Fruit fly (Drosophila melanogaster) whole organism, prepupa: ENCODE results near the gene CG33128.

Experiments
- CG10669 ChIP-seq: fragments of 200-800 bp; sonication (Bioruptor generic); optimal IDR thresholded peaks from 3 replicates; lab custom pipeline; 2018; ENCODE audit warnings: missing biosample characterization, mild to moderate bottlenecking, missing genetic modification characterization, moderate library complexity
- CG11762 ChIP-seq: fragments of 200-800 bp; sonication (Bioruptor generic); optimal IDR thresholded peaks from 3 replicates; lab custom pipeline; 2016; ENCODE audit warnings: missing biosample characterization, missing genetic modification characterization; ENCODE audit not compliant: insufficient read depth
- CG11902 ChIP-seq: fragments of 200-800 bp; sonication (Bioruptor generic); optimal IDR thresholded peaks from 3 replicates; lab custom pipeline; 2016; ENCODE audit warnings: missing biosample characterization, missing genetic modification characterization
- CG15336 ChIP-seq: fragments of 200-800 bp; sonication (Bioruptor generic); IDR thresholded peaks from 2 replicates; pipeline ENCODE4 v1.3.6; 2022; ENCODE audit warnings: missing biosample characterization, missing genetic modification characterization
- CG3032 ChIP-seq: fragments of 200-800 bp; optimal IDR thresholded peaks from 2 replicates; lab custom pipeline; 2019; ENCODE audit warnings: missing biosample characterization, mild to moderate bottlenecking, missing genetic modification characterization, moderate library complexity
- CG32006 ChIP-seq: fragments of 200-800 bp; sonication (Bioruptor generic); optimal IDR thresholded peaks from 3 replicates; lab custom pipeline; 2017; ENCODE audit warnings: missing biosample characterization, mild to moderate bottlenecking, missing genetic modification characterization
- CG34406 ChIP-seq: fragments of 200-800 bp; sonication (Bioruptor generic); optimal IDR thresholded peaks from 3 replicates; lab custom pipeline; 2016; ENCODE audit warnings: missing biosample characterization, missing genetic modification characterization
- CG3919 ChIP-seq: fragments of 200-800 bp; sonication (Bioruptor generic); optimal IDR thresholded peaks from 3 replicates; lab custom pipeline; 2016; ENCODE audit warnings: missing biosample characterization, missing genetic modification characterization
- CG6163 ChIP-seq: fragments of 200-800 bp; sonication (Bioruptor generic); IDR thresholded peaks from 3 replicates; pipeline ENCODE4 v1.3.6; 2022; ENCODE audit warnings: missing biosample characterization, missing genetic modification characterization
- CG6854 ChIP-seq: fragments of 200-800 bp; sonication (Bioruptor generic); optimal IDR thresholded peaks from 2 replicates; lab custom pipeline; 2017; ENCODE audit warnings: missing biosample characterization, mild to moderate bottlenecking, missing genetic modification characterization
- CG7368 ChIP-seq: fragments of 200-800 bp; sonication (Bioruptor generic); optimal IDR thresholded peaks from 3 replicates; lab custom pipeline; 2016; ENCODE audit warnings: missing biosample characterization, missing genetic modification characterization
- CG8319 ChIP-seq: fragments of 200-800 bp; sonication (Bioruptor generic); optimal IDR thresholded peaks from 3 replicates; lab custom pipeline; 2016; ENCODE audit warnings: missing biosample characterization, missing genetic modification characterization
- CG8632 ChIP-seq: fragments of 200-800 bp; sonication (Bioruptor generic); optimal IDR thresholded peaks from 3 replicates; lab custom pipeline; 2016; ENCODE audit warnings: missing biosample characterization, missing genetic modification characterization
- CG9139 ChIP-seq: fragments of 200-800 bp; sonication (Bioruptor generic); optimal IDR thresholded peaks from 3 replicates; lab custom pipeline; 2017; ENCODE audit warnings: missing biosample characterization, mild to moderate bottlenecking, missing genetic modification characterization
- Eip75B ChIP-seq: fragments of 200-800 bp; sonication (Bioruptor generic); optimal IDR thresholded peaks from 3 replicates; lab custom pipeline; 2016; ENCODE audit warnings: missing biosample characterization, missing genetic modification characterization
- Eip78C ChIP-seq: fragments of 200-800 bp; sonication (Bioruptor generic); peaks from one replicate; lab custom pipeline; 2016; ENCODE audit warnings: missing biosample characterization, missing genetic modification characterization
- Eip93F ChIP-seq: fragments of 200-800 bp; sonication (Bioruptor generic); optimal IDR thresholded peaks from 2 replicates; lab custom pipeline; 2016; ENCODE audit warnings: missing biosample characterization, mild to moderate bottlenecking, missing genetic modification characterization
- Ets21C ChIP-seq: fragments of 200-800 bp; sonication (Bioruptor generic); optimal IDR thresholded peaks from 3 replicates; lab custom pipeline; 2016; ENCODE audit warnings: missing biosample characterization, missing genetic modification characterization
- Ets96B ChIP-seq: fragments of 200-800 bp; optimal IDR thresholded peaks from 2 replicates; lab custom pipeline; 2019; ENCODE audit warnings: missing biosample characterization, mild to moderate bottlenecking, missing genetic modification characterization, moderate library complexity
- Hr39 ChIP-seq: fragments of 200-800 bp; sonication (Bioruptor generic); optimal IDR thresholded peaks from 2 replicates; lab custom pipeline; 2016; ENCODE audit warnings: missing biosample characterization, missing genetic modification characterization
- Hr4 ChIP-seq: fragments of 200-800 bp; sonication (Bioruptor generic); optimal IDR thresholded peaks from 3 replicates; lab custom pipeline; 2016; ENCODE audit warnings: missing biosample characterization, missing genetic modification characterization
- Lpt ChIP-seq: fragments of 200-800 bp; sonication (Bioruptor generic); optimal IDR thresholded peaks from 3 replicates; lab custom pipeline; 2016; ENCODE audit warnings: missing biosample characterization, missing genetic modification characterization
- Met ChIP-seq: fragments of 200-800 bp; sonication (Bioruptor generic); optimal IDR thresholded peaks from 3 replicates; lab custom pipeline; 2016; ENCODE audit warnings: missing biosample characterization, missing genetic modification characterization
- OdsH ChIP-seq: fragments of 200-800 bp; sonication (Bioruptor generic); optimal IDR thresholded peaks from 3 replicates; lab custom pipeline; 2016; ENCODE audit warnings: missing biosample characterization, missing genetic modification characterization
- achi ChIP-seq: fragments of 200-800 bp; sonication (Bioruptor generic); optimal IDR thresholded peaks from 3 replicates; lab custom pipeline; 2016; ENCODE audit warnings: missing biosample characterization, missing genetic modification characterization
- acj6 ChIP-seq: fragments of 200-800 bp; sonication (Bioruptor generic); optimal IDR thresholded peaks from 3 replicates; lab custom pipeline; 2016; ENCODE audit warnings: missing biosample characterization, missing genetic modification characterization
- dsx ChIP-seq: fragments of 200-800 bp; optimal IDR thresholded peaks from 3 replicates; lab custom pipeline; 2019; ENCODE audit warnings: missing biosample characterization, mild to moderate bottlenecking, missing genetic modification characterization, moderate library complexity; ENCODE audit not compliant: poor library complexity, severe bottlenecking
- esn ChIP-seq: fragments of 200-800 bp; sonication (Bioruptor generic); optimal IDR thresholded peaks from 2 replicates; lab custom pipeline; 2016; ENCODE audit warnings: missing biosample characterization, mild to moderate bottlenecking, missing genetic modification characterization, moderate library complexity
- fd85E ChIP-seq: fragments of 200-800 bp; sonication (Bioruptor generic); optimal IDR thresholded peaks from 3 replicates; lab custom pipeline; 2016; ENCODE audit warnings: missing biosample characterization, missing genetic modification characterization
- fkh ChIP-seq: fragments of 200-800 bp; sonication (Bioruptor generic); optimal IDR thresholded peaks from 3 replicates; lab custom pipeline; 2017; ENCODE audit warnings: missing biosample characterization, mild to moderate bottlenecking, missing genetic modification characterization, moderate library complexity
- lz ChIP-seq: fragments of 200-800 bp; sonication (Bioruptor generic); optimal IDR thresholded peaks from 3 replicates; lab custom pipeline; 2016; ENCODE audit warnings: missing biosample characterization, missing genetic modification characterization
- salr ChIP-seq, 2 experiments: fragments of 200-800 bp; sonication (Bioruptor generic); optimal IDR thresholded peaks; 3 replicates each; lab custom pipeline; 2016 to 2018; ENCODE audit warnings: missing biosample characterization in 2 of 2, missing genetic modification characterization in 2 of 2, mild to moderate bottlenecking in 1 of 2
- spab ChIP-seq: fragments of 200-800 bp; sonication (Bioruptor generic); optimal IDR thresholded peaks from 2 replicates; lab custom pipeline; 2017; ENCODE audit warnings: missing biosample characterization, mild to moderate bottlenecking, missing genetic modification characterization, missing genetic modification reagents
- ss ChIP-seq, 2 experiments: fragments of 200-800 bp; sonication (Bioruptor generic); optimal IDR thresholded peaks; 2 replicates in 1 of 2; 3 replicates in 1 of 2; lab custom pipeline; 2017 to 2018; ENCODE audit warnings: mild to moderate bottlenecking in 2 of 2, missing biosample characterization in 2 of 2, missing genetic modification characterization in 2 of 2, moderate library complexity in 1 of 2
- svp ChIP-seq: fragments of 200-800 bp; sonication (Bioruptor generic); peaks from one replicate; lab custom pipeline; 2016; ENCODE audit warnings: missing biosample characterization, missing genetic modification characterization
- topi ChIP-seq: fragments of 200-800 bp; sonication (Bioruptor generic); optimal IDR thresholded peaks from 3 replicates; lab custom pipeline; 2016; ENCODE audit warnings: missing biosample characterization, missing genetic modification characterization

CG33128 gene

DNA sequence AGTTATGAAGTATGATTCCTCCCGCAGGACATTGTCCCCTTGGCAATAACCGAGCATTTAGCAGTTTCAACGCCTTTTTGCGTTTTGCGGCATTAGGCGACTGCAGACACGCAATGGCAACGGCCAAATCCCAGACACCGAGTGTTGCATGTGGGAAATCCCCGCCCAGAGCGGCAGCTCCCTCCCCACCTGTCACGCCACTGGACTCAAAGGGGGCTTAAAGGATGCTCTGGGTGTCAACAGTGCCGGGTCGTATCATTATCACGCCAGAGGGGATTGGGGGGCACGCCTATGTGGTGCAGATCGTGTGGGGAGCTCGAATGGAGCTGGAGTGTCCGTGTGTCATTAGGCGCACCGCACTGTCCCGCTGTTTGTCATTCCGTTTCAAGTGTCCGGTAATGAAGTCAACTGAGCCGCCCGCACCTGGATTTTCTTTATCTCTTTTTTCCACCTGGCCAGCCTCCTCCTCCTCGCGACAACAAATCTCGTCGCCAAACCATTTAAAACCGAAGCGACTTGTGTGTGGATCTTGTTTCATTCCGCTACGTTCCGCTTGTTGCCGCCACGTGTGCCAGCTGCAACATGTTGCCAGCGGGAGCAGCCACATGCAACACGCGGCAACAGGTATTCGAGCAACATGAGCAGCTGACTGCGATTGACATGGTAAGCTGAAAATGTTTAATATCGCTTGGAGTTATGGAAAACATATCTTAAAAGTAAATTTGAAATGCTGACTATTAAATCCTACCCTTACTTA, 33.2 kb upstream of the CG33128 start:
- no peak for TF ChIP-seq CG7368 (GFP tag; lab: Kevin White, UChicago)
- no peak for TF ChIP-seq CG32006 (GFP tag; lab: Kevin White, UChicago)
- TF ChIP-seq Eip78C (GFP tag; lab: Kevin White, UChicago): peak; percentile 45
- TF ChIP-seq CG15336 (GFP tag; lab: Robert Waterston, UW): 0 out of 2 replicates have a peak, but pooled peaks have one; percentile 12
- no peak for TF ChIP-seq Eip93F (GFP tag; lab: Kevin White, UChicago)
- peak in 1 of 2 experiments; percentile 69 for TF ChIP-seq ss (GFP tag; optimal IDR thresholded peaks at IDR 0.05; lab: Kevin White, UChicago)

DNA sequence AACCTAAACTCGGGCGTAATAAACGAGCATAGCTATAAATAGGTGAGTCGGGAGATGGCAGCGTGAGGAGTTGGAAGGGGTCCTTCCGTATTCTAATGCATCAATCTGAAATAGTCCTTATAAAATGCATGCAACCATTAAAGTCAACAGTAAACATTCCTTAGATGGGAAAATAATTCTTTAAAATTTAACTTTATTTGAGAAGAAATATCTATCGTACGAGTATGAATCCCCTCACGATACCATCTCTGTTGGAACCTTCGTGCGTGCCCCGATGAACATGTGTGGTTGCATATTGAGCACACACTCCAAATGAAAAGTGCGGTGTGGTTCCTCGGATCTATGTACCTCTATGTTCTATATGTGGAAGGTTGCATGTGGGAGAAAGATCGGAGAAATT, 31.7 kb upstream of the CG33128 start:
- TF ChIP-seq ss (GFP tag; optimal IDR thresholded peaks at IDR 0.05; lab: Kevin White, UChicago) (no peak), svp (peak; percentile 62), CG11762 (GFP tag; lab: Kevin White, UChicago) (no peak)
- TF ChIP-seq, all 60 proteins: peak for 1

DNA sequence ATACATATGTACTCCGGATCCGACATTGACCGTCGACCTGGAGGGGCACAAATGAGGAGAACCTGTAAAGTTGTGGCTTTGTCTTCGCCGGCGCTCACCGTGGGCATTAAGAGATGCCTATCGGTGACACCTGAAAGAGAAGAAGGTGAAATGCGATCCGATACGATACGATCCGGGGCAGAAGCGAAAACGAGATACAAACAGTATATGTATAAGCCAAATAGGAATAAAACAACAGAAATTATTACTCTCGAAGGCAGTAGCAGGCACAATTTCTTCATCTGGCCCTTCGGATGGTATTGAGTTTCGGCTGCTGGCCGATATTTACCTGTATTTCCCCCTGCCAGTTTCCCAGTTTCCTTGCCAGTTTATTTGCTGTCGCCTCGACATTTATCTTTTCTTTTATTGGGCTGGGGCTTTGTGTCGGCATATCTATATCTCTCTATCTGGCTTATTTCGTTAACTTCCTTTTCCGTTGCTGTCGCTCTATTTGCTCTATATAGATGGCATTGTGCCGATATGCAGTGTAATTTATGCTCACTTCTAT, 30.4 kb upstream of the CG33128 start:
- TF ChIP-seq Eip78C (GFP tag; lab: Kevin White, UChicago) (peak; percentile 16), CG3919 (no peak), svp (peak; percentile 14)

DNA sequence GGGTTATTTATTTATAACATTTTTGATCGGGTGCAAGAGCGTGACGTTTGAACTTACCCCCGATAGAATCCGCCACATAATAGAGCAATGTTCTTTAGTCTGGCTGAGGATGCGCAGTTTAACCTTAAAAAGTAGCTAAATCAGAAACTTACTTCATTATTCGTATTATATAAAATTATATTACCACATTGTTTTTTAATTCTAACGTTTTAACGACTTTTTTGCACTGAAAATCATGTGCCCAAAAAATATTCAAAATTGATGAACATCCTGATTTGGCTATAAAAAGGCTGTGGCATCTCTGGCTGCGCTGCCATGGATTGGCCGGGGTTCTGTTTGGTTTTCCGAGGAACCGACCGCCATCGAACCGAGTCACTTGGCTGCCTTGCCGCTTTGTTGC, 23.9 kb upstream of the CG33128 start:
- no peak for TF ChIP-seq spab (GFP tag; lab: Kevin White, UChicago)
- TF ChIP-seq topi (GFP tag; lab: Kevin White, UChicago): no peak
- TF ChIP-seq esn (GFP tag; lab: Kevin White, UChicago): no peak
- no peak for TF ChIP-seq Lpt (GFP tag; lab: Kevin White, UChicago)
- no peak for TF ChIP-seq acj6
- no peak for TF ChIP-seq CG7368 (GFP tag; lab: Kevin White, UChicago)
- TF ChIP-seq Ets21C: no peak
- no peak for TF ChIP-seq ss (GFP tag; optimal IDR thresholded peaks at IDR 0.05; lab: Kevin White, UChicago)
- no peak for TF ChIP-seq salr (GFP tag; optimal IDR thresholded peaks at IDR 0.05; lab: Kevin White, UChicago)
- no peak for TF ChIP-seq CG15336 (GFP tag; lab: Robert Waterston, UW)
- no peak for TF ChIP-seq Hr39
- TF ChIP-seq Hr4 (GFP tag; lab: Kevin White, UChicago): no peak
- no peak for TF ChIP-seq lz (GFP tag; lab: Kevin White, UChicago)
- no peak for TF ChIP-seq CG11902 (GFP tag; lab: Kevin White, UChicago)
- no peak for TF ChIP-seq fkh
- TF ChIP-seq CG10669 (GFP tag; lab: Kevin White, UChicago): no peak
- TF ChIP-seq fd85E (GFP tag; lab: Kevin White, UChicago): no peak
- TF ChIP-seq dsx (GFP tag; lab: Kevin White, UChicago): no peak
- TF ChIP-seq CG34406 (GFP tag; lab: Kevin White, UChicago): no peak
- peak; percentile 27 for TF ChIP-seq Ets96B (tag; lab: Kevin White, UChicago)
- no peak for TF ChIP-seq CG32006 (GFP tag; lab: Kevin White, UChicago)
- no peak for TF ChIP-seq CG9139 (GFP tag; lab: Kevin White, UChicago)
- no peak for TF ChIP-seq Eip93F (GFP tag; lab: Kevin White, UChicago)
- peak; percentile 61 for TF ChIP-seq Eip78C (GFP tag; lab: Kevin White, UChicago)
- TF ChIP-seq CG6854 (GFP tag; lab: Kevin White, UChicago): no peak
- TF ChIP-seq achi (GFP tag; lab: Kevin White, UChicago): peak; percentile 11
- no peak for TF ChIP-seq CG3032 (tag; lab: Kevin White, UChicago)
- no peak for TF ChIP-seq CG8632 (GFP tag; lab: Kevin White, UChicago)
- no peak for TF ChIP-seq OdsH (GFP tag; lab: Kevin White, UChicago)
- TF ChIP-seq Met (GFP tag; lab: Kevin White, UChicago): no peak
- TF ChIP-seq svp: no peak
- 0 out of 3 replicates have a peak, but pooled peaks have one; percentile 23 for TF ChIP-seq CG6163 (GFP tag; lab: Robert Waterston, UW)
- TF ChIP-seq Eip75B (GFP tag; lab: Kevin White, UChicago): no peak
- TF ChIP-seq CG8319 (GFP tag; lab: Kevin White, UChicago): no peak
